Fruit fly (Drosophila melanogaster) whole organism, wandering third instar larva: ENCODE data around the gene CG10005.

ENCODE experiments used
- CG9705 ChIP-seq: fragments of 200-800 bp; sonication (Bioruptor generic); optimal IDR thresholded peaks from 2 replicates; lab custom pipeline; 2018; ENCODE audit warnings: missing biosample characterization, mild to moderate bottlenecking, missing genetic modification characterization
- Hnf4 ChIP-seq: fragments of 200-800 bp; sonication (Bioruptor generic); optimal IDR thresholded peaks from 2 replicates; lab custom pipeline; 2016; ENCODE audit warnings: missing biosample characterization, mild to moderate bottlenecking, missing genetic modification characterization
- N ChIP-seq: fragments of >200 bp; optimal IDR thresholded peaks from 2 replicates; lab custom pipeline; 2018; ENCODE audit warnings: missing biosample characterization, missing external identifiers, missing genetic modification characterization
- Rel ChIP-seq, 2 experiments: fragments of 200-800 bp; sonication (Bioruptor generic) in 1 of 2; optimal IDR thresholded peaks; 2 replicates in 1 of 2; 3 replicates in 1 of 2; lab custom pipeline; 2016 to 2019; ENCODE audit warnings: mild to moderate bottlenecking in 2 of 2, missing biosample characterization in 2 of 2, missing genetic modification characterization in 2 of 2, moderate library complexity in 1 of 2
- Sp1 ChIP-seq: fragments of 200-800 bp; sonication (Bioruptor generic); optimal IDR thresholded peaks from 3 replicates; lab custom pipeline; 2019; ENCODE audit warnings: missing biosample characterization, mild to moderate bottlenecking, missing genetic modification characterization, moderate library complexity
- brk ChIP-seq: fragments of 200-800 bp; sonication (Bioruptor generic); optimal IDR thresholded peaks from 2 replicates; lab custom pipeline; 2016; ENCODE audit warnings: missing biosample characterization, mild to moderate bottlenecking, missing genetic modification characterization
- ey ChIP-seq: fragments of 200-800 bp; sonication (Bioruptor generic); optimal IDR thresholded peaks from 2 replicates; lab custom pipeline; 2016; ENCODE audit warnings: missing biosample characterization, missing genetic modification characterization
- fru ChIP-seq: fragments of 200-800 bp; sonication (Bioruptor generic); optimal IDR thresholded peaks from 3 replicates; lab custom pipeline; 2016; ENCODE audit warnings: missing biosample characterization, mild to moderate bottlenecking, missing genetic modification characterization
- pan ChIP-seq: fragments of >200 bp; optimal IDR thresholded peaks from 2 replicates; lab custom pipeline; 2017
- sage ChIP-seq: fragments of 200-800 bp; sonication (Bioruptor generic); optimal IDR thresholded peaks from 2 replicates; lab custom pipeline; 2016; ENCODE audit warnings: missing biosample characterization, mild to moderate bottlenecking, missing genetic modification characterization
- woc ChIP-seq: sonication (Bioruptor generic); optimal IDR thresholded peaks from 2 replicates; lab custom pipeline; 2016; ENCODE audit warnings: missing biosample characterization, mild to moderate bottlenecking, missing genetic modification characterization

- TF ChIP-seq pan: no peak
- TF ChIP-seq woc: no peak
- no peak for TF ChIP-seq N
- TF ChIP-seq sage (GFP tag; lab: Kevin White, UChicago): no peak
- TF ChIP-seq Rel (GFP tag; optimal IDR thresholded peaks at IDR 0.05; lab: Kevin White, UChicago): no peak
- no peak for TF ChIP-seq Rel (tag; optimal IDR thresholded peaks at IDR 0.05; lab: Kevin White, UChicago)
- TF ChIP-seq ey (GFP tag; lab: Kevin White, UChicago): no peak
- TF ChIP-seq Hnf4 (GFP tag; lab: Kevin White, UChicago): no peak
- TF ChIP-seq CG9705: no peak
- TF ChIP-seq brk (GFP tag; lab: Kevin White, UChicago): no peak
- TF ChIP-seq fru (GFP tag; lab: Kevin White, UChicago): no peak
- no peak for TF ChIP-seq Sp1 (GFP tag; lab: Kevin White, UChicago)
These were observed 12.2 kb upstream of the CG10005 start for dm6 chr3R:11989206-11989605.
